Fruit fly (Drosophila melanogaster): Measurements from ENCODE around the gene kay.

- no peak for TF ChIP-seq CG1621 (tag; optimal IDR thresholded peaks at IDR 0.05)
- no peak for TF ChIP-seq dac (GFP tag; optimal IDR thresholded peaks at IDR 0.05)
- peak; percentile 4 for TF ChIP-seq pdm3 (GFP tag; optimal IDR thresholded peaks at IDR 0.05)
- TF ChIP-seq CG8319 (GFP tag; optimal IDR thresholded peaks at IDR 0.05) = no peak
- no peak for TF ChIP-seq CG10631 (GFP tag; optimal IDR thresholded peaks at IDR 0.05)
- no peak for TF ChIP-seq CG4318 (GFP tag; optimal IDR thresholded peaks at IDR 0.05)
- TF ChIP-seq Blimp-1 (GFP tag; optimal IDR thresholded peaks at IDR 0.05) = no peak
- no peak for TF ChIP-seq CG6163 (GFP tag; IDR thresholded peaks at IDR 0.05)
- no peak for TF ChIP-seq CG11762 (GFP tag; optimal IDR thresholded peaks at IDR 0.05; ENCODE audit: insufficient read depth)
These were observed 9.6 kb upstream of the kay start for dm6 chr3R:29756153-29756552.

All from whole organism, prepupa.